Fruit fly (Drosophila melanogaster) Kc167 (cell line): ENCODE measurements around the gene PTPMT1.

ENCODE experiments used
- Myc ChIP-seq: fragments of >200 bp; optimal IDR thresholded peaks from 2 replicates; lab custom pipeline; 2017; ENCODE audit warnings: missing external identifiers
- Sin3A ChIP-seq: fragments of >200 bp; optimal IDR thresholded peaks from 2 replicates; lab custom pipeline; 2018; ENCODE audit warnings: missing external identifiers
- h ChIP-seq: fragments of >200 bp; optimal IDR thresholded peaks from 3 replicates; lab custom pipeline; 2018; ENCODE audit warnings: missing external identifiers
- insv ChIP-seq: fragments of >200 bp; optimal IDR thresholded peaks from 3 replicates; lab custom pipeline; 2018; ENCODE audit warnings: missing external identifiers
- psq ChIP-seq: fragments of >200 bp; optimal IDR thresholded peaks from 2 replicates; lab custom pipeline; 2017; ENCODE audit warnings: missing external identifiers
- ttk ChIP-seq: sonication (Bioruptor generic); optimal IDR thresholded peaks from 2 replicates; lab custom pipeline; 2017; ENCODE audit warnings: missing external identifiers

The PTPMT1 gene

DNA sequence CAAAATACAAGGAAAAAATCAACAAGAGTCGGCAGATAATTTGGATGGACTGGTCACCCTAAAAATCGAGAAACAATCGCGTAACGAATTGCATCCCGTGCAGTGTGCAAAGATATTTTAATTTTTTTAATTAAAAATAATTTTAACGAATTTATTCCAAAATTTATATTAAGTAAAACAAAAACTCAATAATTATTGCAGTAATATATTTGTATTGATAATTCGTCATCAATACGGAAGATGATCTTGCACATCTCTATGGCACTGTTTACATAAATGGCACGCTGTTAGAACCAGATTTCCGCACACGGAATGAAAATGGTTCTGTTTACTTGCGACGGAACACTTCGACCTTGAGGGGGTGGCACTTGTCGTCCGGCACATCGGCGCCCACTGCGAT lies 14.7 kb downstream of the PTPMT1 start, which contains the start of gene tst:
Gene tst (minus strand): TSS at position 52 of the 400 bp plus-strand sequence.
- TF ChIP-seq psq (lab: Kevin White, UChicago) (no peak), Myc (lab: Kevin White, UChicago) (no peak), ttk (lab: Kevin White, UChicago) (no peak), h (lab: Kevin White, UChicago) (no peak), Sin3A (lab: Kevin White, UChicago) (no peak), insv (lab: Kevin White, UChicago) (no peak)

DNA sequence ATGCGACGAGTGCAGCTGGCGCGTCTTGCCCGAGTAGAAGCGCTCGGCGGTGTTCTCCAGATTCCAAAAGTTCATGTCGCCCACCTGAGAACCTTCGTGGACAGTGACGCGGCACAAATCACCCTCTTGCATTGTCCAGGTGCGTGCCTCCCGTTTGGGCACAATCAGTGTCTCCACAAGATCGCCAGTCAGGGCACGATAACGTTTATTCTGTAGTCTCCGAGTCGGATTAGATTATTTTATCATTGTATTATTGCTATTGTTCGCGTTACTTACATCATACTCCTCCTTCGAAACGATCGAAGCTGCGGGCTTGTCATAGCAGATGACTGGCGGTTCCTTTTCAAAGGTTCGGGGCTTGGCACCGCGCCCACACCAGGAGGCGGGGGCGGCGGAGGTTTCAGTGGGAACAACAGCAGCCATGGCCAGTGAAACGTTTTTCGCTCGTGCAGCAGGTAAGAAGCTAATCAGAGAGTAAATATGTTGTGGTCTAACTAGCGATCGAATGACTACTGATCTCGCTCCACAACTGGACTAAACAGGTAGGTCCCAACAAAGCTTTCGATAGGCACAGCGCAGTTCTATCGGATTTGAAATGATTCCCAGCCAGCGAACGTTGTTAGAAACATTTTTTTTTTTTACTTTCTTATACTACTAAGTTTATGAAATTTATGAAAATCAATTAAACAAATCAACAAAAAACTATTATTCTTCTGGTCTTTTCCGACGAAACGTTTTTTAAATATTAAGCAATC lies 15.6 kb downstream of the PTPMT1 start, which contains the start of gene CG10208:
Gene CG10208 (minus strand): TSS at position 518 of the 755 bp plus-strand sequence.
- TF ChIP-seq Myc (lab: Kevin White, UChicago): no peak
- TF ChIP-seq ttk (lab: Kevin White, UChicago): no peak
- no peak for TF ChIP-seq h (lab: Kevin White, UChicago)
- no peak for TF ChIP-seq psq (lab: Kevin White, UChicago)

DNA sequence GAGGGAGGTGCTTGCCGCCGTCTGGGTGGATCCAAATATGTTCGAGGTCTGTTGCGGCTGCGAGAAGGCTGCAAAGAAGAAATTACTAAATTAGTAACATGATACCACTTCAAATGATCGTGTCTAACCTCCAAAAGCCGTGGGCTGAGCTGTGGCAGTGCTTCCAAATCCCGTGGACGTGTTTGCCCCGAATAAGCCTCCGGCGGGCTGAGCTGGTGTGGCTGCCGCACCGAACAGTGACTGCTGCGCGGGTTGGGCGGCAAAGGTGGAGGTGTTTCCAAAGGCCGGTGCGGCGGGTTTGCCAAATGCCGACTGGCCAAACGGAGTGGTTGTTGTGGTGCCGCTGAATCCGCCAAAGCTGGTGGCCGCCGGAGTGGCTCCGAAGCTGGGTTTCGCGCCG lies 22.6 kb downstream of the PTPMT1 start:
- TF ChIP-seq insv (lab: Kevin White, UChicago): no peak
- no peak for TF ChIP-seq Myc (lab: Kevin White, UChicago)
- TF ChIP-seq Sin3A (lab: Kevin White, UChicago): no peak
- TF ChIP-seq ttk (lab: Kevin White, UChicago): no peak
- TF ChIP-seq h (lab: Kevin White, UChicago): no peak
- TF ChIP-seq psq (lab: Kevin White, UChicago): no peak

DNA sequence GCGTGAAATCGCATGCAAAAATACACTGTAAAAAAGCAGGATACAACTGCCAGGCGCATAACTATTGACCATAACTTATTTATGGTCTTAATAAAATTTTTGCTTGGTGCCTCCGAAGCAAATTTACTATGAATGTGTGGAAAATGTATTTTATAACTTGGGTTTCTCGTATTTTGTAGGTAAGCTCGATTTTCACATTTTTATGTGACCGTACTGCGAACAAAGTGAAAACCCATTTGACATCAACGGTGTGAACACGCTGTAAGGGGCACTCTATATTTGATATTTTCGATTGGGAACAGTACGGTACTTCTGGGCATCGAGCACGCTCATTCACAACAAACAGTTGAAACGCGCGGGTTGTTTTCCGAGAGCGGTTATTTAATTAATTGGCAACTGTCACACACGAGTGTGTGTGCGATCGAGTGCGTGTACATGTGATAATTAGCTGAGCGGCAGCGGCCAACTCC lies 23.4 kb downstream of the PTPMT1 start, which contains the start of the genes Nup98-96 and mbc:
Gene Nup98-96 (minus strand): TSS at position 156 of the 470 bp plus-strand sequence.
Gene mbc (plus strand): TSS at position 300 of the 470 bp plus-strand sequence.
- TF ChIP-seq psq (lab: Kevin White, UChicago) (no peak), Myc (lab: Kevin White, UChicago) (no peak), ttk (lab: Kevin White, UChicago) (no peak), Sin3A (lab: Kevin White, UChicago) (no peak), h (lab: Kevin White, UChicago) (no peak), insv (lab: Kevin White, UChicago) (no peak)

DNA sequence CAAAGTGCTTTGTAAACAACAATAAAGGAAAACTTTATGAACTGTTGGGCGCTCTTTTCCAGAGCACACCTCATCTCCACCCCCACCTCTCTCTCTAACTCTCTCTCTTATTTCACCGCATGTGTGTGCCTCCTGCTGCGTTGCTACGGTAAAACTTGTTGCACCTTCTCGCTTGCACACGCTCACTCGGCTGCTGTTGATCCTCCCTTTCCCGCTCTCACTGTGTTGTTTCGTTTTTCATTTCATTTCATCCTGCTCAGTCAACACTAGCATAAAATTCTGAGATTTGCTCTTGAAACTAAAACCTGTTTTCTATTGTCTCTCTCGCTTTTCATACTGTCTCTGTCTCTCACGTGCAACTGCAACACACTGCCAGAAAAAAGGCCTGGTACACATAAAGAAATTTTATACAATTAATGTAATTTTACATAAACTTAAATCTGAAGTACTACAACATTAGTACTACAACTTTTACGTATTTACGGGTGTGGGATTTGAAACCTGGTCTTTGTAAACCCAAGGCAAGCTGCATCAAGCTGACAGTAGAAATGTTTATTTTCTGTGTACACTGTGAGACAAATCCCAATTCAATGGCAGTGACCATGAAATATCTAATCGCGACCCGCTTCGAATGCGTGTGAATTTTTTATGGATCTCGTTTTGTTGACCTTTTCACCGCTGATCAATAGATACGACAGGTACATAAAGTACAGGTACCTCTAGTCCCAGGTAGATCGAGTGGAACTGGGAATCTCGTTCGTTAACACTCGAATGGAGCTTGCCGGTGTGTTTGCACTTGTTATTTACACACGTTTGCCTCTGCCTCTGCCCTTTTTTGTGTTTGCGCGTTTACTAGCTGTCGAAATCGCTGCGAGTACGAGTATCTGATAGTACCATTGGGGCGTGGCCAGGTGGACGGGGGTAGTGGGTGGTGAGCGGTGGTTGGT lies 24.6 kb downstream of the PTPMT1 start:
- no peak for TF ChIP-seq Sin3A (lab: Kevin White, UChicago)
- TF ChIP-seq ttk (lab: Kevin White, UChicago): no peak

DNA sequence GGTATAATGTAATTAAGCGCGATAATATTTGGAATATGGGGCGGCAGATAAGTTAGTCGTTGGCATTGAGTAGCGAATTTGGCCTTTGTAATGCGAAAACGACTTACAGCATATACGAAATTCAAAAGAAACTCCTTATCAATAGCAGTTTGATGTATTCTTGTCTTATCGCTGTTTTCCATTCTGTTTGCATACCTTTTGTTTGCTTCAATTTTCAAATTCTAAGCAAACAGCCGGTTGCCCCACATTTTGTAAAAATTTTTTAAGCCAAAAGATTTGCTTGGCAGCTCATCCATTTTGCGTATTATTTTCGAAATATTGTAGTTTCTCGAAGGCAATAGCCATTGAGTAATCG lies 25.2 kb downstream of the PTPMT1 start:
- TF ChIP-seq ttk (lab: Kevin White, UChicago): no peak
- TF ChIP-seq insv (lab: Kevin White, UChicago): no peak
- TF ChIP-seq h (lab: Kevin White, UChicago): no peak
- no peak for TF ChIP-seq Sin3A (lab: Kevin White, UChicago)
- no peak for TF ChIP-seq Myc (lab: Kevin White, UChicago)
- TF ChIP-seq psq (lab: Kevin White, UChicago): no peak

DNA sequence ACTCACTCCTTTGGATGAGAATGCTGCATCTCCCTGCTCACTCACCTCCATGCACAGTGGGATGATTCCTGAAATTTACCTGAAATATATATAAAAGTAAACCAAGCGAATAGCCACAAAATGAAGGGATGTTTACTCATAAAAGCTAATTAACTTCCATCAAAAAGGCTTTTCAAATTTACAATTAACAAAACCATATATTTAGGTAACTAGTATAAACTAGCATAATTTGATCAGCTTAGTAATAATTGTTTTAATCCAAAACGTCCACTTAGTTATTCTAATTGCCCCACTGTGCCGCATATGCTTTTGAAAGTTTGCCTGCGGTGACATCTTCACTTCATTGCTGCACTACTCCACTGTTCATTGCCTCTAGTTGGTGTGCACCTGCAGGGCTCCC lies 25.8 kb downstream of the PTPMT1 start:
- TF ChIP-seq Myc (lab: Kevin White, UChicago): no peak
- no peak for TF ChIP-seq Sin3A (lab: Kevin White, UChicago)
- no peak for TF ChIP-seq insv (lab: Kevin White, UChicago)
- no peak for TF ChIP-seq ttk (lab: Kevin White, UChicago)
- no peak for TF ChIP-seq psq (lab: Kevin White, UChicago)
- TF ChIP-seq h (lab: Kevin White, UChicago): no peak

DNA sequence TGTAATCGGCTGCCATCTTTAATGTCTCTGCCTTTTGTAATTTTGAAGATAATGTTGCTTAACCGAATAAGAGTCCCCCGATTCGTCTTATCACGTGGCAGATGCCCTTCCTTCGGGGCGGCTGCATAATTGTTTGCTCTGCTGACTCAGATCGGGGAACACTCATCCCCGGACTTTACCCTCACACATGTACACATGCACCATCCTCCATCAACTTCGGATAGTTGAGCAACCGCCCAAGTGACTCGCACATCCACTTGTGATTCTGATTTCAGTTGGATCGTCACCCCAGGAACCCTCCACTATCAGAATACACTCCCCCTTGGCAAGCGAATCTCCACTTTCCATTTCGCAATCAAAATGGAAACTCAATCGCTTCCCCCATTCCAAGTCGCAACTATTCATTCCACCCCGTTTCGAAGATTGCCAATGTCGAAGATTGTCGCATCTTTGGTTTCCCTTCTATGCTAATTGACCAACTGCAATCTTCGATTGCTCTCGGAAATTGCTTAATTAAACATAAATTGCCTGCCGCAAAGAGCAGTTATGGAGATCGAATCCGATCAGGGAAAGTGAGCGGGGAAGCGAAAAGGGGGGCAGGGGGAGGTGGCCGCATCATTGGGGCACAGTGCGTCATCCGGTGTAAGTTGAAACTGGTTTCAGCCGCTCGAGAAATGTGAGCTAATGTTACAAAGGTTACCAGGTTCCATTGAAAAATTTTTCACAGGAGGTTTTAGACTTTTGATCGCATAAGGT lies 27.0 kb downstream of the PTPMT1 start:
- TF ChIP-seq h (lab: Kevin White, UChicago): no peak
- no peak for TF ChIP-seq Sin3A (lab: Kevin White, UChicago)
- TF ChIP-seq Myc (lab: Kevin White, UChicago): no peak
- no peak for TF ChIP-seq ttk (lab: Kevin White, UChicago)
- TF ChIP-seq psq (lab: Kevin White, UChicago): no peak
- TF ChIP-seq insv (lab: Kevin White, UChicago): no peak

DNA sequence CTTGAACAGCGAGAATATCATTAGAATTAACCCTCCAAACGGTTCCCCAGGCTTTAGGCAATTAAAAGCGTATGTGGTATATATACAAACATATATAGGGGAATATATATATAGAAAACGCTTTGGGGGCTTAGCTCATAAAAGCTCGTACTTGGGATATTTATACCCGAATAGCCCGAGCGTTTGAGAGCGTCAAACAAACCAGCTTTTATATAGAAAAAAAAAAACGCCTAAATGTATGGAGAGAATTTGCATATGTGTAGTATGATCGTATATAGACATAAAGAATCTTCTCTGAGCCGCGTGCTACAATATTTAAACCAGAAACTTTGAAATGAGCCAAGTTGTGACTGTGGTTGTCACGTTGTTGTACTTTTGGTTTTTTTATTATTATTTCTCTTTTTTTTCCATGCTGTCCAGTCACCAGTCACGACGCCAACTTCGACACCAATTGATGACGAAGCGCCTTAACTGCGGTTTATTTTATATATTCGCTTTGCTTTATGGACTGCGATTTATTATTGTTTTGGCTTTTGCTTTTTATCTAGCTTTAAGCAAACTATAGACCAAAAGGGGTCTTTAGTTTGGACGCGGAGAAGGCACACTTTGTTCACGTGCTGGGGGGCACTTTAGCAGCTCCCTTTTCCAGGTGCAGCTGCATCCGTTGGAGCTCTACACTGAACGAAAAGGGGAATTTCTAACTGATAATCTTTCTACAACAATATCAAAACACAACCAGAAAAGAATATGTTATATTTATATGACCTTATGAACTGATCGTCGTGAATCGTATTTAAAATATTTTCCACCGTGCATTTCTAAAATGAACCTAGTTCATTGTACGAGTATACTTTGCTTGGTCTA lies 28.9 kb downstream of the PTPMT1 start:
- no peak for TF ChIP-seq ttk (lab: Kevin White, UChicago)
- TF ChIP-seq Sin3A (lab: Kevin White, UChicago): no peak
- no peak for TF ChIP-seq insv (lab: Kevin White, UChicago)
- TF ChIP-seq h (lab: Kevin White, UChicago): no peak
- TF ChIP-seq Myc (lab: Kevin White, UChicago): no peak
- no peak for TF ChIP-seq psq (lab: Kevin White, UChicago)

DNA sequence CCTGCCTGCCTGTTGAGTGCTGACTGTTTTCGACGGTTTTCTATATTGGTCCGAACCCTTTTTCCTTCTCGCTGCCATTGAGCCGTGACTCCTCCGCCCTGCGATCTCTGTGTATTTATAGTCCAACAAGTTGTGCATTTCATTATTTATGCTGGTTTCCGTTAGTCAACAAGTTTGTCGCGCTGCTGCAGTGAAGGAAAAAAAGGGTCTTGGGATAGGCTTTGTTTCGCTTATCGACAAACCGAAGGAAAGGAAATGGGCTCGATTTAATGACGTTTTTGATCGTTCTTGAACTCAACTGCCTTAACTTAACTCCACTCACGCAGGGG lies 29.5 kb downstream of the PTPMT1 start:
- TF ChIP-seq psq (lab: Kevin White, UChicago): no peak
- TF ChIP-seq h (lab: Kevin White, UChicago): no peak
- no peak for TF ChIP-seq ttk (lab: Kevin White, UChicago)
- no peak for TF ChIP-seq insv (lab: Kevin White, UChicago)
- TF ChIP-seq Sin3A (lab: Kevin White, UChicago): no peak
